Worm (Caenorhabditis elegans): Measurements from ENCODE around the gene ctbp-1.

ce11 chrX:5837035-5837434 is 25.5 kb upstream of the ctbp-1 start:
- TF ChIP-seq ama-1 (optimal IDR thresholded peaks at IDR 0.05) (no peak), flt-1 (GFP tag; IDR thresholded peaks at IDR 0.05) (no peak), ceh-36 (tag; optimal IDR thresholded peaks at IDR 0.05) (no peak), hmbx-1 (tag; optimal IDR thresholded peaks at IDR 0.05) (no peak), scrt-1 (GFP tag; IDR thresholded peaks at IDR 0.05) (no peak), tbx-11 (GFP tag; IDR thresholded peaks at IDR 0.05) (no peak), tbx-37 (GFP tag; conservative IDR thresholded peaks at IDR 0.05) (no peak), F13C5.2 (tag; optimal IDR thresholded peaks at IDR 0.05) (no peak), pes-1 (GFP tag; IDR thresholded peaks at IDR 0.05) (no peak), hmg-4 (GFP tag; optimal IDR thresholded peaks at IDR 0.05) (no peak), ceh-13 (GFP tag; optimal IDR thresholded peaks at IDR 0.05) (no peak), tra-4 (tag; optimal IDR thresholded peaks at IDR 0.05) (no peak), B0310.2 (tag; optimal IDR thresholded peaks at IDR 0.05) (no peak)

Measured in whole organism, early embryonic.